Worm (Caenorhabditis elegans) whole organism, midembryonic: ENCODE measurements around the gene let-716.
A peak's percentile ranks its signal among the peaks of the same experiment; 100 is the strongest.

Source experiments
- T22C8.4 ChIP-seq: fragments of 200-800 bp; sonication (Bioruptor generic); IDR thresholded peaks from 2 replicates; pipeline ENCODE4 v1.3.6; 2022; ENCODE audit warnings: missing genetic modification characterization, missing compliant biosample characterization
- cog-1 ChIP-seq: sonication (generic microtip); optimal IDR thresholded peaks from 2 replicates; lab custom pipeline; 2016; ENCODE audit warnings: missing genetic modification characterization, missing compliant biosample characterization
- flt-1 ChIP-seq: fragments of 200-800 bp; sonication (Bioruptor generic); IDR thresholded peaks from 2 replicates; pipeline ENCODE4 v1.3.6; 2022; ENCODE audit warnings: missing genetic modification characterization, missing compliant biosample characterization
- klf-2 ChIP-seq: fragments of 200-800 bp; sonication (Bioruptor generic); conservative IDR thresholded peaks from 2 replicates; pipeline ENCODE4 v1.3.6; 2022; ENCODE audit warnings: missing genetic modification reagents, missing genetic modification characterization, missing compliant biosample characterization
- med-1 ChIP-seq: sonication (generic microtip); optimal IDR thresholded peaks from 2 replicates; lab custom pipeline; 2017; ENCODE audit warnings: missing genetic modification characterization, mild to moderate bottlenecking, missing compliant biosample characterization, antibody characterized with exemption, missing genetic modification reagents; ENCODE audit not compliant: insufficient read depth
- ref-1 ChIP-seq: fragments of 200-800 bp; sonication (Bioruptor generic); conservative IDR thresholded peaks from 2 replicates; pipeline ENCODE4 v1.3.6; 2022; ENCODE audit warnings: missing genetic modification reagents, missing genetic modification characterization, missing compliant biosample characterization
- tab-1 ChIP-seq: fragments of 200-800 bp; sonication (Bioruptor generic); IDR thresholded peaks from 2 replicates; pipeline ENCODE4 v1.3.6; 2022; ENCODE audit warnings: missing genetic modification characterization, missing compliant biosample characterization
- ztf-23 ChIP-seq: fragments of 200-800 bp; sonication (Bioruptor generic); IDR thresholded peaks from 2 replicates; pipeline ENCODE4 v1.3.6; 2022; ENCODE audit warnings: missing genetic modification reagents, missing genetic modification characterization, missing compliant biosample characterization
- ztf-29 ChIP-seq: fragments of 200-800 bp; sonication (Bioruptor generic); IDR thresholded peaks from 2 replicates; pipeline ENCODE4 v1.3.6; 2022; ENCODE audit warnings: missing genetic modification reagents, missing genetic modification characterization, missing compliant biosample characterization

DNA sequence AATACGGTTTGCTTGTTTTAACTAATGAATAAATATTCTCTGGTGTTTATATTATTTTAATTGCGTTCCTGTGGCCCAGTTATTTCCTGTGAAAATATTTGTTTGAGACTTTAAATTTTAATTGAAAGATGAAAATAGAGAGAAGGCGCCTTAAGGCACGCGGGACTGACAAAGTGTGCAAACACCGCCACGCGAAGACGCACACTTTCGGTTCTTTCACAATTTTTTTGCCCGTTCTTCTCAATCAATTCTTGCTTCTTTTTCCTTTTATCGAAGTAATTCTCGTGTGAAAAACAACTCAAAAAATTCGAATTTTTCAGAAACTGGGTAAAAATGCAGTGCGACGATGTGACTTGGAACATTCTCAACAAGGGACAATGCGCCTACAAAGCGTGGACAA lies 4.2 kb upstream of the let-716 start, which contains the start of gene C16A3.6:
- no peak for TF ChIP-seq ref-1
- TF ChIP-seq tab-1 (GFP tag; lab: Robert Waterston, UW), result no peak
- TF ChIP-seq ztf-29 (GFP tag; lab: Robert Waterston, UW), result no peak
- no peak for TF ChIP-seq T22C8.4 (GFP tag; lab: Robert Waterston, UW)
- no peak for TF ChIP-seq klf-2 (GFP tag; lab: Robert Waterston, UW)
- TF ChIP-seq med-1, result no peak
- TF ChIP-seq ztf-23 (GFP tag; lab: Robert Waterston, UW), result no peak
- no peak for TF ChIP-seq cog-1 (tag; lab: Kevin White, UChicago)
- TF ChIP-seq flt-1 (GFP tag; lab: Robert Waterston, UW), result peak; percentile 63; the same call in 1 of the 2 replicates
